Fruit fly (Drosophila melanogaster): ENCODE measurements around the gene dib.

Gene dib

DNA sequence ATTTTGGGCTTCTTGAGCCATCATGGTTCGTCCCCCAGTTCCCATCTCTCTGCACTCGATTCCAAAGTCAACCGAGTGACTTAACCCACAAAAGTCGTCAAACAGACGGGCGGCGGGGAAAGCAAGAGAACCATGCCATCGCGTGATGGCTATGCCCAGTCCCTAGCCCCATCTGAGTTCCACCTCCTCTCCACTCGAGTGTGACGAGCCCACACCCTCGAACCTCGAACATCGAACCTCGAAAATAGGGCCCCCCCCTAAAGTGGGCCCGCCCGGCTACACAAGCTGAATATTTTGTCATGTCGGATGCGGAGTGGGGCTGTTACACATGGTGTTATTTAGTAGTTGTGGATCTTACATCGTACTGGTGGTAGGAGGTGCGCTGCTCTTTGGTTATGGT lies 34.5 kb downstream of the dib start:
- TF ChIP-seq D1 (tag; optimal IDR thresholded peaks at IDR 0.05) (no peak), rn (GFP tag; IDR thresholded peaks at IDR 0.05) (no peak), CG34367 (tag; optimal IDR thresholded peaks at IDR 0.05) (no peak), CG10348 (GFP tag; IDR thresholded peaks at IDR 0.05) (no peak), Pif1A (GFP tag; optimal IDR thresholded peaks at IDR 0.05) (no peak), gl (tag; optimal IDR thresholded peaks at IDR 0.05) (no peak), CG8159 (tag; optimal IDR thresholded peaks at IDR 0.05) (no peak), EcR (GFP tag; optimal IDR thresholded peaks at IDR 0.05) (peak; percentile 46)

DNA sequence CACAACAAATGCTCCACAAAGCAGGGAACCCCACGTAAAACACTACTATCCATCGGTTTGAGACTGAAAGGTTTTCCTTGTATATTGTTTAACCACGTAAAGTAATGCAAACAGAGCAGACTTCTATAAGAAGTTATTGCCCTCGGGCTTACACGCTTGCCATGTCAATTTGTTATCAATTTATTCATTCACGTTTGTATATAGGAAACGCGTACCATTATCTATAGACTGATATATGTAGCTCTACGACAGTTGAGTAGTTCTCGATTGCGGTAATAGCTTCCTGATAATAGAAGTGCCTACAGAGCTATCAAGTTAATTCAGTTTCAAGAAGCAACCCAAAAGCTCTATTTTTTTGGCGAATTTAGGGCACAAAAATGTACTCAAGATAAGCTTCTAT lies 37.1 kb downstream of the dib start:
- TF ChIP-seq D1 (tag; optimal IDR thresholded peaks at IDR 0.05) (no peak), EcR (GFP tag; optimal IDR thresholded peaks at IDR 0.05) (peak; percentile 70), CG4496 (GFP tag; IDR thresholded peaks at IDR 0.05) (no peak)

DNA sequence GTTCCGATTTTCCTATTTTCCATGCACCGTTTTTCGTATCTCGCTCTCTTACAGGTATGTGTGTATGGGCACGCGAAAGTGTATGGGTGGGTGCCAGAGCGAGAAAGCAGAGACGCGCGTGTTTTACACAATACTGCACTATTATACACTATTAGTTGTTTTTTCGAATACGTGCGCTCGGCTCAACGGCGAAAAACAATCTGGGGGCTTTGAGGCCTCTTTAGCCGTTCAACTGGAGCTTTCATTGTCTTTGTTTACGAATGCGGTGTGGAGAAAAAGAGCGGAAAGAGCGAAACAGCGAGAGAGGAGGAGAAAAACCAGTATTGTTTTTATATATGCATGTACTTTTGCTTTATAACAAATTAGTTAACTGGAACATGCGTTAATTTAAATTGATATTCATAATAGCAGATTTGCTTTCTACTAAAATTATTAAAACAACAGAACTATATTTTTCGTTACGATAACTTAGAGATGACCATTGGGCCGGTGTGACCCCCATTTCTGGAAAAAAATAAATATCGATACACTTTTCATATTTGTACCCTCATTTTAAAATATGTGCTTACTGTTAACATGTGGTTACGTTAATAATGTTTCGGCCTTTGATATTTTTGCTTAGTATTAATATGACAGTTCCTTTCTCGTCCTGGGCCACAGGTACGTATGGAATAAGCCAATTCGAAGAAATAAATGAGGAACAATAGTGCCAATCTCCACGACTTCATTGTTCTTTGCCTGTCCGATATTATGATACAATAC lies 40.6 kb downstream of the dib start, which contains the start of gene CG14995:
Gene CG14995 (minus strand): TSS at position 761 of the 762 bp plus-strand sequence.
- peak; percentile 54; the same call in 1 of the 2 replicates for TF ChIP-seq CG12605 (GFP tag; IDR thresholded peaks at IDR 0.05)
- TF ChIP-seq Snoo (tag; optimal IDR thresholded peaks at IDR 0.05), result no peak
- peak; percentile 33 for TF ChIP-seq Pif1A (GFP tag; optimal IDR thresholded peaks at IDR 0.05)
- TF ChIP-seq Ets98B (GFP tag; IDR thresholded peaks at IDR 0.05), result peak; percentile 67
- peak; percentile 34; the same call in 1 of the 3 replicates for TF ChIP-seq fd96Ca (GFP tag; IDR thresholded peaks at IDR 0.05)
- TF ChIP-seq CG32121 (GFP tag; IDR thresholded peaks at IDR 0.05), result peak; percentile 37; the same call in 1 of the 2 replicates
- no peak for TF ChIP-seq CG17806 (tag; optimal IDR thresholded peaks at IDR 0.05)
- peak; percentile 66; the same call in 2 of the 3 replicates for TF ChIP-seq CG4496 (GFP tag; IDR thresholded peaks at IDR 0.05)
- no peak for TF ChIP-seq CG8301 (tag; optimal IDR thresholded peaks at IDR 0.05)
- TF ChIP-seq CG34367 (tag; optimal IDR thresholded peaks at IDR 0.05), result no peak
- TF ChIP-seq CG9948 (tag; optimal IDR thresholded peaks at IDR 0.05), result no peak
- peak; percentile 36 for TF ChIP-seq EcR (GFP tag; optimal IDR thresholded peaks at IDR 0.05)
- TF ChIP-seq CG15710 (tag; optimal IDR thresholded peaks at IDR 0.05), result no peak
- peak; percentile 39 for TF ChIP-seq Pif1B (GFP tag; optimal IDR thresholded peaks at IDR 0.05)
- no peak for TF ChIP-seq rn (GFP tag; IDR thresholded peaks at IDR 0.05)

DNA sequence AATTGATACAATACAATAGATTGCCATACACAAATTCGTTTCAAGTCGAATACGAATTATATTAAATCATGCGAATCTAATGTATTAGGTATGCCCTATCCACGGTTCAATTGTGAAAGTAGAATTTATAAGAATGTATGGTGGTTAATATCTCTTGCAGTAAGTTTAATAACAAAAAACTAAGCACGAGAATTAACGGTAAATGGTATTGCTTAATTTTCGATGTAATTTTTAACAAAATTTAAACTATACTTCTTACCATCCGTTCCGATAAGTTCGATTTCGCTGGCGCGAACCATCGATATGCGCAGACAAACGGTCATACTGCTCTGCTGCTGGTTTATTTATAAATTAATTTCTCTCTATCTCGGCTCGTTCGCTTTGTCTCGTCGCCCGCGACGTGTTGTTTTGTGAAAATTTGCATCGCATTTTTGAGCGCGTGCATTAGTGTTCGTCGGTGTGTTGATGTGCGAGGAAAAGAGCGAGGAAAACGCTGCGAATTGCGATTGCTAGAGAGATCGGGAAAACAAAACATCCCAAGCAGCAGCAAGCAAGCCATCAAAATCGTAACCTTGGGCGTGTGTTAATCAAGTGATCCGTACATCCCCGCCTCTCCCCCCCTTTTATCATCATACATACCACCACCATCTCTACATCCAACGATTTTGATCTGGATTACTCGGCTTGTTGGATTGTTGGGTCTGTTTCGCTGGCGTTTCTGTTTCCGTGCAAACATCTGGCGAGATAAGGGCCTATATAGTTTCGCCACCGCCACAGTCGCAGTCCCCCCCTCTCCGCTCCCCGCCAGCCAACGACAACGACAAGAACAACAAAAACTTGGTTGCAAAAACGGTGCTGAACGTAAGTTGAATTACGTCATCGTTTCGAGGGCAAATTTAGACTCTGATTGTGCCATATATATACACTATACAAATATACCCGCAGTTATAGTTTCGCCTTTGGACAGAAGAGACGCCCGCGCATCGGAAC lies 41.5 kb downstream of the dib start, which contains the start of gene Fit1:
Gene Fit1 (plus strand): TSS at position 307 of the 990 bp plus-strand sequence.
- no peak for TF ChIP-seq CG34367 (tag; optimal IDR thresholded peaks at IDR 0.05)
- no peak for TF ChIP-seq Snoo (tag; optimal IDR thresholded peaks at IDR 0.05)
- peak; percentile 42 for TF ChIP-seq EcR (GFP tag; optimal IDR thresholded peaks at IDR 0.05)
- 0 out of 2 replicates have a peak, but pooled peaks have one; percentile 34 for TF ChIP-seq CG12605 (GFP tag; IDR thresholded peaks at IDR 0.05)
- TF ChIP-seq rn (GFP tag; IDR thresholded peaks at IDR 0.05), result no peak

DNA sequence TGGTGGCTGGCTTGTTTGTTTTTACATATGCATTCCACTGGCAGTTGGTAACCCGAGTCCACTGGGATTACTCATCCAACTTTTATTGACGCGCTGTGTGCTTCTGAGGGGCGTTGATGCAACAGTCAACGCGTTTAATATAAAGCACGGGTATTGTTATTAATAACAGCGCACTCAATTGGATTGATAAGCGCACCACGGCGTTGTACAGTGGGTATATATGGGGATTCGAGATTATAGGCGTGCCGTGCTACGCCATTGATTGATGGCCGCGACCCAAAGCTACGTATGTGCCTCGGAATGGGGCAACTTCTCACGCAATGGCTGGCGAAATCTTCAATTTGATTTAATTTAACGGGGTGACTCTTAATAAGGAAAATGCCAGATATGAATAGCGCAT lies 45.0 kb downstream of the dib start:
- TF ChIP-seq fd96Ca (GFP tag; IDR thresholded peaks at IDR 0.05) (no peak), Pif1A (GFP tag; optimal IDR thresholded peaks at IDR 0.05) (no peak), EcR (GFP tag; optimal IDR thresholded peaks at IDR 0.05) (peak; percentile 52)

DNA sequence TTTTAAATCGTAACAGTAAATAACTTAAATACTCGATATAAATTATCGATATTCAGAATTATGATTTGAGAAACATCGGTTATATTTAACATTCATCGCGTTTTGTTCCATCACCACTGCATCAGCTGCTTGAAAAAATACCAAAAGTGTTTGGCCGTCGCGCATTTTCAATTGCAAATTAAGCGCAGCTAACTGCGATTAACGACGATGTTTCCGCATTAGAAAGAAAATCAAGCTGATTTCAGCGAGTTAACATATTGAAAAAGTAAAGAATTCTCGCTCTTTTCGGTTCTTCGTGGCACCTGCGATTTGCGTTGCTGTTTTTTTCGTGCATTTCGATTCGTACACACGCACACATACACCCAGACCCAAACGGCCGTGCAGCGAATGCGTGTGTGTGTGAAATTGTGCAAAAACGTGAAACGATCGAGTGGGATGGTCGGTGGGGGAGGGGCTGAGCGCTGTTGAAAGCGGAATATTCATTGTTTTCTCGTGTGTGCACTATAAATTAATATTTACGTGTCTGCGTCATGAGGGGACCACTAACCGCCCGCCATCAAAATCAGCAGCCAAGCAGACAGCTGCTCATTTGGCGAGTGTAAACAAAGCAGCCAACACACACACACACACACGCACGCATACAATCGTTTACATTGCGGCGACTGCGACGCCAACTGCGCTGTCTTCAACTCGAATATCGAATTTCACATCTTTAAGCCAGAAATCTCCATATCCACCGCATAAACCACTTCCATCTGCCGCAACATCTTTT lies 46.2 kb downstream of the dib start, which contains the start of gene Ack:
Gene Ack (plus strand): TSS at position 115 of the 772 bp plus-strand sequence.
- TF ChIP-seq CG13204 (GFP tag; optimal IDR thresholded peaks at IDR 0.05) (peak; percentile 17), CG32121 (GFP tag; IDR thresholded peaks at IDR 0.05) (peak; percentile 22; the same call in 1 of the 2 replicates), CG4496 (GFP tag; IDR thresholded peaks at IDR 0.05) (no peak), CG10348 (GFP tag; IDR thresholded peaks at IDR 0.05) (no peak)

Measured in whole organism, pupa.